Worm (Caenorhabditis elegans): ENCODE measurements around the gene F17A2.16.

F17A2.16 gene

DNA sequence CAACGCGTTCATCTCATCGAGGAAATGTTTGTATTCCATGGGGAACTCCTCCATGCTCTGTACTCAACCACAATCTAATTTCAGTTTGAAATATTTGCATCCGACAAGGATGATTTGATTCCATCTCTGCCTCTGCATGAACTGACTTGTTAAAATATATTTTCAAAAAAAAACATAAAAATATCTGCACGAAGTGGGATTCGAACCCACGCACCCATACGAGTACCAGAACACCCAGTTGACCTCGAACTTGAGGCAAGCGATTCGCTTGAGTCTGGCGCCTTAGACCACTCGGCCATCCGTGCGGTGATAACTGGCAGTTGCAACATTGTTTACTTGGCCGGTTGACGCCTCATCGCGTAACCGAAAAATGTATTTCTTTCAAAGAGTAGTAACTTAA is 39.6 kb downstream of the F17A2.16 start (continued):
- TF ChIP-seq ztf-3 (GFP tag; optimal IDR thresholded peaks at IDR 0.05): no peak
- TF ChIP-seq unc-130 (GFP tag; optimal IDR thresholded peaks at IDR 0.05): no peak
- no peak for TF ChIP-seq pha-4 (tag; optimal IDR thresholded peaks at IDR 0.05)
- peak; percentile 48 for TF ChIP-seq ceh-79 (tag; optimal IDR thresholded peaks at IDR 0.05)
- TF ChIP-seq B0261.1 (tag; optimal IDR thresholded peaks at IDR 0.05): peak; percentile 93
- TF ChIP-seq xnd-1 (tag; optimal IDR thresholded peaks at IDR 0.05): no peak
- TF ChIP-seq hlh-12 (tag; optimal IDR thresholded peaks at IDR 0.05): no peak
- TF ChIP-seq ztf-26 (tag; optimal IDR thresholded peaks at IDR 0.05): peak; percentile 52
- TF ChIP-seq nhr-80 (tag; optimal IDR thresholded peaks at IDR 0.05): peak; percentile 49
- peak; percentile 64 for TF ChIP-seq nhr-179 (tag; optimal IDR thresholded peaks at IDR 0.05)
- TF ChIP-seq mcd-1 (GFP tag; IDR thresholded peaks at IDR 0.05): no peak
- no peak for TF ChIP-seq sea-2 (GFP tag; IDR thresholded peaks at IDR 0.05)
- TF ChIP-seq cebp-2 (GFP tag; IDR thresholded peaks at IDR 0.05): 0 out of 2 replicates have a peak, but pooled peaks have one; percentile 61
- 0 out of 2 replicates have a peak, but pooled peaks have one; percentile 36 for TF ChIP-seq egl-44 (GFP tag; IDR thresholded peaks at IDR 0.05)
- TF ChIP-seq ceh-58 (GFP tag; IDR thresholded peaks at IDR 0.05): no peak
- TF ChIP-seq repo-1 (tag; optimal IDR thresholded peaks at IDR 0.05): peak; percentile 16
- TF ChIP-seq egrh-3 (GFP tag; IDR thresholded peaks at IDR 0.05): peak; percentile 48; the same call in 1 of the 2 replicates
- no peak for TF ChIP-seq bed-1 (GFP tag; IDR thresholded peaks at IDR 0.05)
- peak; percentile 87 for TF ChIP-seq die-1 (tag; optimal IDR thresholded peaks at IDR 0.05)
- peak; percentile 18 for TF ChIP-seq B0035.1 (tag; optimal IDR thresholded peaks at IDR 0.05)
- peak; percentile 58 for TF ChIP-seq atf-7 (tag; optimal IDR thresholded peaks at IDR 0.05)
- 0 out of 2 replicates have a peak, but pooled peaks have one; percentile 49 for TF ChIP-seq madf-6 (GFP tag; IDR thresholded peaks at IDR 0.05)
- TF ChIP-seq nfya-1 (tag; optimal IDR thresholded peaks at IDR 0.05; ENCODE audit: borderline replicate concordance, insufficient read depth): no peak
- TF ChIP-seq ztf-28 (GFP tag; IDR thresholded peaks at IDR 0.05): no peak
- TF ChIP-seq attf-5 (GFP tag; optimal IDR thresholded peaks at IDR 0.05): peak; percentile 48
- peak; percentile 88 for TF ChIP-seq pbrm-1 (GFP tag; IDR thresholded peaks at IDR 0.05)
- TF ChIP-seq lsy-27 (tag; optimal IDR thresholded peaks at IDR 0.05; ENCODE audit: borderline replicate concordance, insufficient read depth): no peak
- TF ChIP-seq dpl-1 (GFP tag; optimal IDR thresholded peaks at IDR 0.05): no peak
- no peak for TF ChIP-seq F37B4.10 (GFP tag; IDR thresholded peaks at IDR 0.05)
- peak; percentile 58 for TF ChIP-seq F52B5.7 (tag; optimal IDR thresholded peaks at IDR 0.05)
- peak; percentile 35 to 69 for TF ChIP-seq rec-8 (tag; optimal IDR thresholded peaks at IDR 0.05)
- TF ChIP-seq ceh-91 (GFP tag; IDR thresholded peaks at IDR 0.05): no peak
- peak; percentile 1 for TF ChIP-seq ceh-27 (GFP tag; optimal IDR thresholded peaks at IDR 0.05)
- no peak for TF ChIP-seq zfh-2 (GFP tag; conservative IDR thresholded peaks at IDR 0.05)
- no peak for TF ChIP-seq snpc-1.1 (tag; optimal IDR thresholded peaks at IDR 0.05; ENCODE audit: insufficient read depth)
- TF ChIP-seq lin-35 (GFP tag; optimal IDR thresholded peaks at IDR 0.05): no peak
- TF ChIP-seq Y95B8A.8 (GFP tag; IDR thresholded peaks at IDR 0.05): 0 out of 2 replicates have a peak, but pooled peaks have one; percentile 51
- TF ChIP-seq F33H1.4 (GFP tag; IDR thresholded peaks at IDR 0.05): no peak
- no peak for TF ChIP-seq aptf-2 (GFP tag; conservative IDR thresholded peaks at IDR 0.05)
- no peak for TF ChIP-seq Y67H2A.10 (GFP tag; conservative IDR thresholded peaks at IDR 0.05)
- TF ChIP-seq hsf-1 (GFP tag; IDR thresholded peaks at IDR 0.05): peak; percentile 39; the same call in 1 of the 2 replicates
- peak; percentile 26 for TF ChIP-seq sdz-38 (tag; optimal IDR thresholded peaks at IDR 0.05)
- TF ChIP-seq gei-17 (GFP tag; optimal IDR thresholded peaks at IDR 0.05): no peak
- TF ChIP-seq let-607 (tag; optimal IDR thresholded peaks at IDR 0.05): peak in 1 of 2 experiments; percentile 37
- peak; percentile 7 for TF ChIP-seq efl-1 (GFP tag; optimal IDR thresholded peaks at IDR 0.05)
- TF ChIP-seq Y53F4B.3 (GFP tag; IDR thresholded peaks at IDR 0.05): 0 out of 2 replicates have a peak, but pooled peaks have one; percentile 27
- no peak for TF ChIP-seq nhr-120 (GFP tag; IDR thresholded peaks at IDR 0.05)
- TF ChIP-seq ama-1 (optimal IDR thresholded peaks at IDR 0.05): no peak
- peak in 1 of 2 experiments; percentile 42 for TF ChIP-seq ama-1 (GFP tag; optimal IDR thresholded peaks at IDR 0.05)

Measured in whole organism, young adult.